Fruit fly (Drosophila melanogaster): ENCODE results near the gene Fpgs2.

The Fpgs2 gene

dm6 chr2L:3882172-3882571, 31.9 kb downstream of the Fpgs2 start (continued):
- TF ChIP-seq phol (tag; optimal IDR thresholded peaks at IDR 0.05) (peak; percentile 13), Bteb2 (GFP tag; optimal IDR thresholded peaks at IDR 0.05) (no peak), CG6854 (GFP tag; optimal IDR thresholded peaks at IDR 0.05) (no peak), CG7745 (tag; optimal IDR thresholded peaks at IDR 0.05) (no peak), pan (optimal IDR thresholded peaks at IDR 0.05) (no peak), pan (GFP tag; optimal IDR thresholded peaks at IDR 0.05 in 1 of 2, IDR thresholded peaks at IDR 0.05 in 1 of 2) (peak in 1 of 2 experiments; percentile 43), Nf-YA (GFP tag; IDR thresholded peaks at IDR 0.05) (no peak), CG16779 (GFP tag; IDR thresholded peaks at IDR 0.05) (no peak), CG2120 (GFP tag; optimal IDR thresholded peaks at IDR 0.05) (peak; percentile 53), CG4730 (GFP tag; IDR thresholded peaks at IDR 0.05) (0 out of 2 replicates have a peak, but pooled peaks have one; percentile 16), CG2875 (GFP tag; optimal IDR thresholded peaks at IDR 0.05) (no peak), nmo (GFP tag; optimal IDR thresholded peaks at IDR 0.05) (peak; percentile 18), CG13424 (tag; optimal IDR thresholded peaks at IDR 0.05) (peak; percentile 6), zfh1 (GFP tag; IDR thresholded peaks at IDR 0.05) (no peak), CG12155 (GFP tag; optimal IDR thresholded peaks at IDR 0.05) (no peak), Oli (tag; optimal IDR thresholded peaks at IDR 0.05) (peak; percentile 18), CoRest (tag; optimal IDR thresholded peaks at IDR 0.05) (peak; percentile 25), kah (GFP tag; optimal IDR thresholded peaks at IDR 0.05) (no peak), CG9215 (GFP tag; IDR thresholded peaks at IDR 0.05) (0 out of 2 replicates have a peak, but pooled peaks have one; percentile 7), D (optimal IDR thresholded peaks at IDR 0.05) (no peak), D (GFP tag; optimal IDR thresholded peaks at IDR 0.05) (no peak), org-1 (GFP tag; optimal IDR thresholded peaks at IDR 0.05) (peak; percentile 21), CG13894 (tag; optimal IDR thresholded peaks at IDR 0.05) (no peak), ATbp (GFP tag; optimal IDR thresholded peaks at IDR 0.05) (peak; percentile 17), Ets65A (GFP tag) (peak; percentile 2), CG30403 (GFP tag; optimal IDR thresholded peaks at IDR 0.05) (peak; percentile 49), CG14050 (GFP tag; IDR thresholded peaks at IDR 0.05) (peak; percentile 34; the same call in 2 of the 3 replicates), Awh (GFP tag; IDR thresholded peaks at IDR 0.05) (no peak), sna (GFP tag; IDR thresholded peaks at IDR 0.05; ENCODE audit: partially characterized antibody) (no peak), CG9817 (tag; optimal IDR thresholded peaks at IDR 0.05) (peak; percentile 16), CG2712 (tag; optimal IDR thresholded peaks at IDR 0.05) (peak; percentile 26), chm (GFP tag; IDR thresholded peaks at IDR 0.05) (peak; percentile 30; the same call in 1 of the 2 replicates), Fer3 (tag; optimal IDR thresholded peaks at IDR 0.05) (peak; percentile 34), dmrt99B (tag; optimal IDR thresholded peaks at IDR 0.05) (peak; percentile 11), HLH3B (GFP tag; IDR thresholded peaks at IDR 0.05) (no peak), CG10209 (GFP tag; optimal IDR thresholded peaks at IDR 0.05) (peak; percentile 30), dysf (GFP tag; IDR thresholded peaks at IDR 0.05) (peak; percentile 46; the same call in 1 of the 3 replicates)

dm6 chr2L:3881164-3881563, 32.9 kb downstream of the Fpgs2 start:
- TF ChIP-seq abd-A (tag; optimal IDR thresholded peaks at IDR 0.05) = no peak
- TF ChIP-seq Chrac-16 (GFP tag; optimal IDR thresholded peaks at IDR 0.05) = no peak
- 0 out of 2 replicates have a peak, but pooled peaks have one; percentile 3 for TF ChIP-seq H2.0 (GFP tag; IDR thresholded peaks at IDR 0.05)
- TF ChIP-seq CG12391 (tag; optimal IDR thresholded peaks at IDR 0.05) = peak; percentile 5
- TF ChIP-seq nmo (GFP tag; optimal IDR thresholded peaks at IDR 0.05) = no peak
- TF ChIP-seq disco-r (GFP tag; optimal IDR thresholded peaks at IDR 0.05) = no peak
- TF ChIP-seq mirr (GFP tag; optimal IDR thresholded peaks at IDR 0.05) = no peak
- TF ChIP-seq CG10147 (GFP tag; optimal IDR thresholded peaks at IDR 0.05) = no peak
- TF ChIP-seq CG6813 (GFP tag; optimal IDR thresholded peaks at IDR 0.05) = no peak
- TF ChIP-seq dm (GFP tag; optimal IDR thresholded peaks at IDR 0.05) = no peak
- TF ChIP-seq bowl (GFP tag; IDR thresholded peaks at IDR 0.05) = no peak
- no peak for TF ChIP-seq dati (GFP tag; IDR thresholded peaks at IDR 0.05)
- TF ChIP-seq Sry-β (GFP tag; optimal IDR thresholded peaks at IDR 0.05) = no peak
- TF ChIP-seq C15 (GFP tag; IDR thresholded peaks at IDR 0.05) = no peak
- TF ChIP-seq CG9817 (tag; optimal IDR thresholded peaks at IDR 0.05) = no peak
- TF ChIP-seq CG1529 (GFP tag; optimal IDR thresholded peaks at IDR 0.05) = no peak
- no peak for TF ChIP-seq dmrt99B (tag; optimal IDR thresholded peaks at IDR 0.05)
- TF ChIP-seq hb (GFP tag; IDR thresholded peaks at IDR 0.05; ENCODE audit: partially characterized antibody) = no peak
- no peak for TF ChIP-seq CHES-1-like (GFP tag; optimal IDR thresholded peaks at IDR 0.05)

Data from whole organism, embryonic.